Worm (Caenorhabditis elegans) whole organism, L2 larva: ENCODE measurements around the gene str-156.

ENCODE experiments used
- ZK546.5 ChIP-seq: sonication (generic microtip); optimal IDR thresholded peaks from 2 replicates; lab custom pipeline; 2017; ENCODE audit warnings: missing biosample characterization, missing genetic modification characterization
- ceh-82 ChIP-seq: fragments of 150-350 bp; optimal IDR thresholded peaks from 2 replicates; lab custom pipeline; 2014; ENCODE audit warnings: missing biosample characterization, missing genetic modification characterization
- nhr-11 ChIP-seq: fragments of 150-350 bp; optimal IDR thresholded peaks from 2 replicates; lab custom pipeline; 2014; ENCODE audit warnings: missing biosample characterization, missing genetic modification characterization
- nhr-12 ChIP-seq: fragments of 150-350 bp; optimal IDR thresholded peaks from 2 replicates; lab custom pipeline; 2014; ENCODE audit warnings: missing biosample characterization, missing genetic modification characterization
- nhr-23 ChIP-seq: fragments of 150-350 bp; optimal IDR thresholded peaks from 2 replicates; lab custom pipeline; 2014; ENCODE audit warnings: missing biosample characterization, missing genetic modification reagents, missing genetic modification characterization
- nhr-237 ChIP-seq: fragments of 150-350 bp; optimal IDR thresholded peaks from 2 replicates; lab custom pipeline; 2014; ENCODE audit warnings: missing biosample characterization, missing genetic modification characterization
- nhr-77 ChIP-seq: fragments of 150-350 bp; optimal IDR thresholded peaks from 2 replicates; lab custom pipeline; 2014; ENCODE audit warnings: missing biosample characterization, missing genetic modification characterization
- peb-1 ChIP-seq: fragments of 150-350 bp; optimal IDR thresholded peaks from 2 replicates; lab custom pipeline; 2014; ENCODE audit warnings: missing biosample characterization, missing genetic modification characterization
- skn-1 ChIP-seq: sonication (generic microtip); optimal IDR thresholded peaks from 2 replicates; lab custom pipeline; 2017; ENCODE audit warnings: missing biosample characterization, missing genetic modification characterization

DNA sequence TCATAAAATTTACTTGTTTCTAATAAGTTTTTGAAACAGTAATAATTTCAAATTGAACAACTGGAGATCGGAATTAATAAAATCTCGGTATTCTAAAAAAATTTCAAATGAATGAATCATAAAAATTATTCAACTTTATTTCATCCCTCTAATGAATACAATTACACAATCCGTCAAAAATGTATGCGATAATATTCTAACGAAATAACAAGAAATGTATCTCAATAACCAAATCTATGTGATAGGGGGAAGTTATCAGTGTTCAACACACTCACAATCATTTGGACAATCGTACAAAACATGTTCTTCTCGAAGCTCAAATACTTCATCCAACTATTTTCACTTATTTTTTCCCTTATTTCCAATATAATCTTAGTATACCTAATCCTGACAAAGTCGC, 28.5 kb downstream of the str-156 start, which contains the start of gene Y9C9A.5:
- TF ChIP-seq nhr-11 (tag; lab: Kevin White, UChicago) (no peak), nhr-23 (tag; lab: Kevin White, UChicago) (no peak), nhr-12 (tag; lab: Kevin White, UChicago) (no peak), ZK546.5 (tag; lab: Kevin White, UChicago) (no peak), skn-1 (tag; lab: Kevin White, UChicago) (no peak), nhr-77 (tag; lab: Kevin White, UChicago) (no peak), ceh-82 (tag; lab: Kevin White, UChicago) (no peak), nhr-237 (tag; lab: Kevin White, UChicago) (no peak), peb-1 (tag; lab: Kevin White, UChicago) (no peak)
